Worm (Caenorhabditis elegans): ENCODE data around the gene evl-20.

Gene evl-20

DNA sequence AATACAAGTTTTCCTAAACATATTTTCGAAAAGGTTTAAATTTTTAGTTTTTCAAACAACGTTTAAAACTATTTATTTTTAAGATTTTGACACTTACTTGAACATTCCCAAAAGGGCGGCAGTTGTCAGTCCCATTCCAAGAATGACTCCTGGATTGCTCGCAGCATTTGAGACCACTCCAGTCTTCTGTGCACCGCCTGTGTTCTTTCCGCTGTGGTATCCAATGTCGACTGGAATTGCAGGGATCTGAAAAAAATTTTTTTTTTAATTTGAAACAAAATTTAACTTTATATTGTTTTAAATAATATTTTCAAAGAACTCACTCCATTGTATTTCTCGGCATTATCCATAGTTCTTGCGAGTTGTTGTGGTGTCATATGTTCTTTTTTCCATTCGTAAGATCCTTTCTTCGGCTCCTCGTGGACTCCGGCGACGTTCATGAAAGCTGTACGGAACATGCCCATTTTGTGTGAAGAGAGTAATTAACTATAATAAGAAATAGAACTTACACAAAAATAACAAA, 37.7 kb downstream of the evl-20 start, which contains the start of gene M05D6.5 (continued):
- TF ChIP-seq daf-16 (GFP tag; optimal IDR thresholded peaks at IDR 0.05) = no peak
- TF ChIP-seq daf-16 (tag; optimal IDR thresholded peaks at IDR 0.05) = no peak
- no peak for TF ChIP-seq sdz-12 (GFP tag; optimal IDR thresholded peaks at IDR 0.05)
- no peak for TF ChIP-seq dpl-1 (GFP tag; optimal IDR thresholded peaks at IDR 0.05)

ce11 chrII:8483124-8483792, 39.2 kb downstream of the evl-20 start:
- TF ChIP-seq aha-1 (tag) (peak; percentile 90), hlh-11 (tag; optimal IDR thresholded peaks at IDR 0.05) (peak; percentile 47), spr-3 (GFP tag; optimal IDR thresholded peaks at IDR 0.05) (no peak), spr-1 (tag; optimal IDR thresholded peaks at IDR 0.05) (no peak), lin-39 (tag; optimal IDR thresholded peaks at IDR 0.05) (no peak), nhr-111 (GFP tag; optimal IDR thresholded peaks at IDR 0.05) (no peak), zip-11 (GFP tag; IDR thresholded peaks at IDR 0.05) (no peak), dve-1 (tag; optimal IDR thresholded peaks at IDR 0.05; ENCODE audit: insufficient read depth) (peak; percentile 9), ZK337.2 (GFP tag; IDR thresholded peaks at IDR 0.05) (no peak), dpl-1 (GFP tag; optimal IDR thresholded peaks at IDR 0.05) (peak; percentile 23), nhr-77 (tag; optimal IDR thresholded peaks at IDR 0.05) (peak; percentile 37), zip-2 (tag; optimal IDR thresholded peaks at IDR 0.05) (no peak), unc-62 (GFP tag; optimal IDR thresholded peaks at IDR 0.05 in 1 of 2) (no peak), unc-62 (tag; optimal IDR thresholded peaks at IDR 0.05) (no peak), ceh-32 (tag; optimal IDR thresholded peaks at IDR 0.05; ENCODE audit: poor library complexity) (no peak), unc-130 (GFP tag; optimal IDR thresholded peaks at IDR 0.05) (no peak), lim-7 (GFP tag; IDR thresholded peaks at IDR 0.05) (no peak), nhr-48 (tag; optimal IDR thresholded peaks at IDR 0.05) (no peak), mdt-29 (GFP tag; IDR thresholded peaks at IDR 0.05) (no peak), mxl-3 (GFP tag; optimal IDR thresholded peaks at IDR 0.05) (peak; percentile 14), egl-27 (tag; optimal IDR thresholded peaks at IDR 0.05) (no peak), mes-2 (tag; optimal IDR thresholded peaks at IDR 0.05; ENCODE audit: poor library complexity, severe bottlenecking) (no peak), daf-12 (tag; optimal IDR thresholded peaks at IDR 0.05) (no peak), snpc-1.2 (GFP tag; IDR thresholded peaks at IDR 0.05) (0 out of 2 replicates have a peak, but pooled peaks have one; percentile 34), lsy-2 (tag; optimal IDR thresholded peaks at IDR 0.05) (peak in 1 of 2 experiments; percentile 82), mdl-1 (tag; optimal IDR thresholded peaks at IDR 0.05) (no peak), nhr-237 (tag; optimal IDR thresholded peaks at IDR 0.05) (no peak), fos-1 (tag; optimal IDR thresholded peaks at IDR 0.05) (no peak), daf-19 (GFP tag; conservative IDR thresholded peaks at IDR 0.05) (no peak), Y75B8A.6 (GFP tag; IDR thresholded peaks at IDR 0.05) (no peak), unc-39 (tag; optimal IDR thresholded peaks at IDR 0.05) (no peak), R02D3.7 (tag; optimal IDR thresholded peaks at IDR 0.05) (no peak), ztf-11 (tag; optimal IDR thresholded peaks at IDR 0.05) (no peak), daf-16 (GFP tag; optimal IDR thresholded peaks at IDR 0.05) (no peak), daf-16 (tag; optimal IDR thresholded peaks at IDR 0.05) (peak; percentile 22), ceh-20 (GFP tag; IDR thresholded peaks at IDR 0.05) (no peak), nhr-41 (GFP tag; IDR thresholded peaks at IDR 0.05) (no peak), pqm-1 (tag; optimal IDR thresholded peaks at IDR 0.05) (peak; percentile 42), nhr-6 (tag; optimal IDR thresholded peaks at IDR 0.05) (no peak), jun-1 (tag; optimal IDR thresholded peaks at IDR 0.05) (no peak), nhr-28 (tag; optimal IDR thresholded peaks at IDR 0.05) (peak; percentile 99), ama-1 (optimal IDR thresholded peaks at IDR 0.05) (peak; percentile 26), nhr-11 (tag; optimal IDR thresholded peaks at IDR 0.05) (peak; percentile 40), ceh-82 (tag; optimal IDR thresholded peaks at IDR 0.05) (no peak), F37D6.2 (tag; optimal IDR thresholded peaks at IDR 0.05) (no peak), hif-1 (tag; optimal IDR thresholded peaks at IDR 0.05) (no peak), T20F7.1 (GFP tag; optimal IDR thresholded peaks at IDR 0.05) (peak; percentile 45), daf-8 (GFP tag; IDR thresholded peaks at IDR 0.05) (no peak)

Data from whole organism, L4 larva.